Comparison of ENCODE assay signal across 4 worm cellular contexts in genomic region chrIII:1793416-1793815, ce11.
A peak's percentile ranks its signal among the peaks of the same experiment; 100 is the strongest.
TF ChIP-seq lines count a peak whose summit lies in the region.

No protein-coding gene starts in this region.

TF ChIP-seq in whole organism, L3 larva, 47 proteins besides CTCF, POLR2A, EP300 and RAD21:
- TF ChIP-seq nhr-25 (tag; optimal IDR thresholded peaks at IDR 0.05; lab: Kevin White, UChicago) (no peak), nhr-237 (tag; optimal IDR thresholded peaks at IDR 0.05; lab: Kevin White, UChicago) (no peak), elt-3 (tag; optimal IDR thresholded peaks at IDR 0.05; lab: Kevin White, UChicago) (no peak), nhr-76 (tag; optimal IDR thresholded peaks at IDR 0.05; lab: Kevin White, UChicago) (no peak), mdl-1 (tag; optimal IDR thresholded peaks at IDR 0.05; lab: Kevin White, UChicago) (no peak), ama-1 (optimal IDR thresholded peaks at IDR 0.05; lab: Kevin White, UChicago) (no peak), egl-27 (tag; optimal IDR thresholded peaks at IDR 0.05; lab: Kevin White, UChicago) (no peak), ceh-28 (tag; optimal IDR thresholded peaks at IDR 0.05; lab: Kevin White, UChicago) (peak; percentile 84), snpc-4 (tag; optimal IDR thresholded peaks at IDR 0.05; lab: Kevin White, UChicago) (no peak)

TF ChIP-seq in whole organism, L4 larva, 104 proteins besides CTCF, POLR2A, EP300 and RAD21:
- no peak for TF ChIP-seq ceh-32 (tag; optimal IDR thresholded peaks at IDR 0.05; lab: Kevin White, UChicago; ENCODE audit: poor library complexity)
- TF ChIP-seq tag-97 (GFP tag; IDR thresholded peaks at IDR 0.05; lab: Robert Waterston, UW) = no peak
- no peak for TF ChIP-seq cey-2 (tag; optimal IDR thresholded peaks at IDR 0.05; lab: Kevin White, UChicago; ENCODE audit: borderline replicate concordance, insufficient read depth)
- peak; percentile 90 for TF ChIP-seq ceh-28 (tag; optimal IDR thresholded peaks at IDR 0.05; lab: Kevin White, UChicago)
- TF ChIP-seq nhr-41 (GFP tag; IDR thresholded peaks at IDR 0.05; lab: Robert Waterston, UW) = no peak
- TF ChIP-seq nhr-48 (tag; optimal IDR thresholded peaks at IDR 0.05; lab: Kevin White, UChicago) = no peak
- peak; percentile 33 for TF ChIP-seq aha-1 (tag; lab: Kevin White, UChicago)
- no peak for TF ChIP-seq ceh-62 (tag; optimal IDR thresholded peaks at IDR 0.05; lab: Kevin White, UChicago)

TF ChIP-seq in whole organism, late embryonic, 69 proteins besides CTCF, POLR2A, EP300 and RAD21:
- TF ChIP-seq ceh-30 (tag; optimal IDR thresholded peaks at IDR 0.05; lab: Kevin White, UChicago) (no peak), ceh-48 (tag; optimal IDR thresholded peaks at IDR 0.05; lab: Kevin White, UChicago) (peak; percentile 34)

TF ChIP-seq in whole organism, midembryonic, 9 proteins besides CTCF, POLR2A, EP300 and RAD21:
- TF ChIP-seq ztf-29 (GFP tag; IDR thresholded peaks at IDR 0.05; lab: Robert Waterston, UW) (no peak), T22C8.4 (GFP tag; IDR thresholded peaks at IDR 0.05; lab: Robert Waterston, UW) (peak; percentile 66)
TF ChIP-seq in whole organism, midembryonic: peak in this region for 1.
